Fruit fly (Drosophila melanogaster) S2 (cell line): ENCODE measurements around the gene CG32192.

Experiments used
- CG8478 ChIP-seq: fragments of >200 bp; optimal IDR thresholded peaks from 2 replicates; lab custom pipeline; 2018
- CTCF ChIP-seq, 2 experiments: fragments of >200 bp; optimal IDR thresholded peaks; 2 replicates each; lab custom pipeline; 2018

The CG32192 gene

dm6 chr3L:18040017-18040416, at the start of gene CG32192:
Gene CG32192, plus strand, starts transcription at chr3L:18040317.
- TF ChIP-seq CG8478 = no peak
- no peak for TF ChIP-seq CTCF (optimal IDR thresholded peaks at IDR 0.05; lab: Kevin White, UChicago)

DNA sequence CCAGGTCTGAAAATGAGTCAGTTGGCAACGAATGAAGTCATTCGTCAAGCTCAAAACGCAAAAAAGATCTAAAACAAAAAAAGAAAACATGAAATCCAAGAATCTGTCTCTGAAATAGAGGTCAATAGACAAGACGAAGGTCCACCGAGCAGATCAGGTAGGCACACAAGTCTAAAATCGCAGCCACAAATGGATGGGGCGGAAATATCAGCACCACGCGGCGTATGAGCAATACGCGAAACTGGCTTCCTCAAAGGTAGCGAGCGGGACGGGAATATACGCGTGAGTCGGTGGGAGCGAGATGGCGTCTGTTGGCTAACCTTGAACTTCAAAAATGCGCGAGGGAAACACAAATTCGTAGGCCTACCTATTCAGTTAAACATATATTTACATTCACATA, 49.1 kb upstream of the CG32192 start:
- TF ChIP-seq CG8478 (no peak), CTCF (optimal IDR thresholded peaks at IDR 0.05; lab: Kevin White, UChicago) (no peak)

DNA sequence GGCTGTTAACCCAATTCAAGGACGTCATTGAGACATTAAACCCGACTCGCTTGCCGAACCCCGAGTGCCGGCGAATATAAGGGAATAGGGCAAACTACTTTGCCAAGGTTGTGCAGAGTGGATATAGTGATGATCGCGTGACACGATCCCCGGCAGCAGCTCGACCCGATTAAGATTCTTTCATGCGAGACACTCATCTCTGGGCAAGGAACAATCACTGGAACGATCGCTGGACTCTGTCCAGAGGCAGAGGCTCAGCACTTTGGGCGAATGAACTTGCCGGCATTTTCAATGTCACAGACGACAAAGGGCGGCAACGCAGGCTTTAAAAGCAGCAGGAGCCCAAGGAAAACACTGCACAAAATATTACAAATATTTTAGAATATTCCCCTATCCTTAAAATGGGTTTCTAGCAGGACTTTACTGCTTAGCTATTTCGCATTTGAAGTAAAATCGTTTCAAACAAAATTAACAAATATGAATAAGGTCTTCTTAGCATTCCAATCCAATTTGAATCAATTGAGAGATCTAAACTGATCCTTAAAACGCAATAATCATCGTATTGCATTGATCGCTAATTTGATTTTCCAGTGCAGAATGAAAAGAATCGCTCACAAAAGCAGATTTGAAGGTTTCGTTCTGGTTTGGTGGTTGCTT, 48.1 kb upstream of the CG32192 start:
- no peak for TF ChIP-seq CTCF (optimal IDR thresholded peaks at IDR 0.05; lab: Kevin White, UChicago)
- no peak for TF ChIP-seq CG8478

DNA sequence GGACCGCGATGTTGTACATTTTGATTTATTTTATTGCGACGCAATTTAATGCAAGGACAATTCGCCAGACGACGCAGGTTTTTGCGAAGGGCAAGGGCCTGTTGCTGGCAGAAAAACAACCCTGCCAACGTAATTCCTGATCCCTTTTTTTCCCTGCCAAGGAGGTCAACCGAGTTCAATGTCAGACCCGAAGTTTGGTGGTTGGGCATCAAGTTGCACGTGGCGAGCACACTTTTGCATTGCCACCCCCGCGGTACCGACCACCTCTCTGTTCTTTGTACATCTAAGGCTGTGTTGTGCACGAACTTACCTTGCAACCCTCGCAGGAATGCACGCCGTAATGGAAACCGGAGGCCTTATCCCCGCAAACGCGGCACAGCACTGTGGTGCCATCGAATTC, 47.5 kb upstream of the CG32192 start:
- TF ChIP-seq CG8478 = no peak
- no peak for TF ChIP-seq CTCF (optimal IDR thresholded peaks at IDR 0.05; lab: Kevin White, UChicago)

DNA sequence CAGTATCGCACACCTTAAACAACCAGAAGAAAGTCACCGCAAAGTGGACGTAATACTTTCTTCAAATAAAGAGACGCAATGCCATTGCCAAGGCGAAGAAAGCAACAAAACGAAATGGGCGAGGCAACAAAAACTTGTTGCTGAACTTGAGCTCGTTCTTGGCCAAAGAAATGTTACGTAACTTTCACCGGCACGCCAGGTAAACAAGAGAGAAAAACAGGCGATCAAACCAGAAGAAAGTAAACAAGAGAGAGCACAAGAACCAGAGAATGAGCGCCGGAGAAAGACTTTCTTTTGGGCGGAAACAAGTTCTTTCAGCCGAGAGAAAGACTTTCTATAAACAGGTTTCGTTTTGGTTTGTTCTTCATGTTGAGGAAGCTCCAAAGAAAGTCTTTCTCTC, 46.8 kb upstream of the CG32192 start:
- no peak for TF ChIP-seq CTCF (optimal IDR thresholded peaks at IDR 0.05; lab: Kevin White, UChicago)
- no peak for TF ChIP-seq CG8478

- TF ChIP-seq CTCF (optimal IDR thresholded peaks at IDR 0.05; lab: Kevin White, UChicago) = no peak
- no peak for TF ChIP-seq CG8478
These were observed 46.4 kb upstream of the CG32192 start for dm6 chr3L:17993759-17994158.

- no peak for TF ChIP-seq CG8478
These were observed 45.4 kb upstream of the CG32192 start for dm6 chr3L:17994560-17995202.

- TF ChIP-seq CG8478 (no peak), CTCF (optimal IDR thresholded peaks at IDR 0.05; lab: Kevin White, UChicago) (no peak)
These were observed 44.6 kb upstream of the CG32192 start for dm6 chr3L:17995203-17996143.

DNA sequence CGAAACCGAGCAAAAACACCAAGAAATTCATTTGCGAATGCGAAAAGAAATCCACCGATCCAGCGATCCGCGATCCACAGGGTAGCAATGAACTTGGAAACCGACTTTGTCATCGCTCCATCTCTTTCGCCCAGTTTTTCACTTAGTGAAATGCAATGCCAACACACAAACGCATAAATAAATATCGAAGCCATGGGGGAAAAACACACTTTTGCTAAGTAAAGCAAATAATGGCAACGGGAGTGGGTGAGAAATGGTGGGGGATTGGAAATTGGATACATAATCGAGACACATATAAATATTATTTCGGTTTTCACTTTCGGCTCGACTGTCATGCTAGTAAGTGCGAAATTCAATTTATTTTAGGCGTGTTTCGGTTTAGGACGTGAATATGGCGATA, 43.2 kb upstream of the CG32192 start:
- TF ChIP-seq CG8478 (no peak), CTCF (optimal IDR thresholded peaks at IDR 0.05; lab: Kevin White, UChicago) (no peak)

dm6 chr3L:17997495-17997894, 42.6 kb upstream of the CG32192 start:
- TF ChIP-seq CTCF (optimal IDR thresholded peaks at IDR 0.05; lab: Kevin White, UChicago) (no peak), CG8478 (no peak)

- TF ChIP-seq CTCF (optimal IDR thresholded peaks at IDR 0.05; lab: Kevin White, UChicago) = peak in 1 of 2 experiments; percentile 12
- TF ChIP-seq CG8478 = no peak
These were observed 40.6 kb upstream of the CG32192 start for dm6 chr3L:17999406-18000101.

DNA sequence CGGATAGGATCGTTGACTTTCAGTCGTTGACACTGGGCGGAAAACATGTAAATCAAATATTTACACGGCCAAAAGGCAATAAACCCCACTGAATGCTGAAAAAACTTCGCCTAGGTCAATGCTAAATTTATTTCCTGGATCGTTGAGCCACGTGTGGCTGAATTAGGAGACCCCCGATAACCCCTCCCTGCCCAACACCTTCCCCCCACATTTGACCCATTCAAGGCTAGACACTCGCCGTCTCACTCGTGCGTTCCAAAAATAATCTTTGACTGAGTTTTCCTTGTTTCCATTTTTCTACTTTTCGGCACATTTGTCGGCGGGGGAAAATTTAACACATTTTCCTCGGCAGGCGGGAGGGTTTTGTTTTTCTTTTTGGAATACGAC, 40.0 kb upstream of the CG32192 start:
- TF ChIP-seq CG8478 (no peak), CTCF (optimal IDR thresholded peaks at IDR 0.05; lab: Kevin White, UChicago) (no peak)

- no peak for TF ChIP-seq CG8478
- TF ChIP-seq CTCF (optimal IDR thresholded peaks at IDR 0.05; lab: Kevin White, UChicago) = no peak
These were observed 39.2 kb upstream of the CG32192 start for dm6 chr3L:18000943-18001342.

dm6 chr3L:18001571-18002045, 38.5 kb upstream of the CG32192 start:
- no peak for TF ChIP-seq CTCF (optimal IDR thresholded peaks at IDR 0.05; lab: Kevin White, UChicago)
- TF ChIP-seq CG8478 = no peak

DNA sequence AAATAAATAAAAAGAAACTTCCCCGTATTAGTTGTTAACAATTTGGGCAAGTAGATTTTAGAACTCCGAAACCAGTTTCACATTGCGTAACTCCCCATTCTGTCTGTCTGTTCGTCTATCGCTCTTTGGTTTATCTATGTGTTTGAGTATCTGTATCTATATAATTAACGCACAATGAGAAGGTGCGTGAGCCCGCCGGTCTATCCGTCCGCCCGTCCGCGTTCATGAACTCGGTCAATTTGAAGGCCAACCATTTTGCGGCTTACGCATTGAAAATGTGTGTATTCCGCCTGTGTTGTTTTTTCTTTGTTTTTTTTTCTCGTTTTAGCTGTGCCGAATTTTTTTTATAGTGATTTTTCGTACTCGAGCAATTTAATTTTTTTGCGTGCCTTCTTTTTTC, 38.0 kb upstream of the CG32192 start:
- TF ChIP-seq CG8478 (no peak), CTCF (optimal IDR thresholded peaks at IDR 0.05; lab: Kevin White, UChicago) (no peak)
